Fruit fly (Drosophila melanogaster): ENCODE measurements around the gene beat-Ib.

The beat-Ib gene

DNA sequence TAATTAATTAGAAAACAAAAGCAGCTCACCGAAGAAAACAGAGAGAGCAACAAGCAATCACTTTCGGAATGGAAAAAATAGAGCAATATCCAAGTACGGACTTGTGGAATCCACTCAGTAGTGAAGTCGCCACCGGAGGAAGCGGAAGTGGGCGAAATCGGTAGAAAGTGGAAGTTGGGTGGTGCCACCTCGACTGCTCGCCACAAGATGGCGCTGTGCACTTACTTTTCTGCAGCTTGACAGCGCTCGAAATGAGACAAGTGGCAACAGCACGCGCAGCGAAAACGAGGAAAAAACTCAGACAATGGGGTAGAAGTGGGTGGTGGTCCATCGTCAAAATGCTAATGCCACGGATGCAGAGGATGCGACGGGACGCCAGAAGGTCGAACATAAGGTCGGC is 12.8 kb downstream of the beat-Ib start:
- TF ChIP-seq toe (GFP tag; optimal IDR thresholded peaks at IDR 0.05) (no peak), bab1 (GFP tag; optimal IDR thresholded peaks at IDR 0.05) (no peak), kay (GFP tag; ENCODE audit: borderline replicate concordance) (no peak), tj (GFP tag; optimal IDR thresholded peaks at IDR 0.05) (no peak), cic (GFP tag; optimal IDR thresholded peaks at IDR 0.05) (no peak), Mnt (GFP tag; optimal IDR thresholded peaks at IDR 0.05) (no peak), cnc (optimal IDR thresholded peaks at IDR 0.05) (no peak), Hr96 (GFP tag; optimal IDR thresholded peaks at IDR 0.05) (no peak), ovo (GFP tag; optimal IDR thresholded peaks at IDR 0.05) (no peak), CG11617 (GFP tag; optimal IDR thresholded peaks at IDR 0.05) (no peak), CG12768 (GFP tag; optimal IDR thresholded peaks at IDR 0.05) (no peak), CG33017 (tag; optimal IDR thresholded peaks at IDR 0.05) (no peak), Clk (GFP tag; optimal IDR thresholded peaks at IDR 0.05) (no peak), CG1620 (GFP tag; optimal IDR thresholded peaks at IDR 0.05) (no peak), pad (GFP tag; optimal IDR thresholded peaks at IDR 0.05) (no peak), CG14711 (tag; optimal IDR thresholded peaks at IDR 0.05) (no peak), CG7045 (GFP tag; optimal IDR thresholded peaks at IDR 0.05) (no peak), CG7101 (tag; optimal IDR thresholded peaks at IDR 0.05) (no peak), Crg-1 (GFP tag; optimal IDR thresholded peaks at IDR 0.05) (no peak), CG5204 (GFP tag; optimal IDR thresholded peaks at IDR 0.05) (no peak)

DNA sequence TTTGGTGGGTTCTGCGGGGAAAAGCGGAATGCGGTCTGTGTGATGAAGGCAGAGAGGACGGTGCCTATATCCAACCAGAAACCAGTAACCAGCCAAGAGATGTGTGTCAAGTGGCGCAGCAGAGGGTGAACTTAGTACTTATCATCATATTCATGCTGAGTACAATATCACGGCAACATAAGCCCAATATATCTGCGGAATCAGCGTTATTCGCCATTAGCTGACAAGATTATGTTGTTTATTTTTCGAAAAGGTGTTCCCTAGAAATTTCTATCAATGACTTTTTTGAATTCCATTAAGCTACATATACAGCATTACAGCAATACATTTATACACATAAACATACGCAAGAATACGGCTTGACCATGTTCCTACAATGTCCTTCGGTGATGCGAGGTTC is 21.1 kb downstream of the beat-Ib start, which contains the start of gene CG12448:
TSS of gene CG12448 (plus strand) at position 301 of the 400 bp plus-strand sequence.
- TF ChIP-seq pad (GFP tag; optimal IDR thresholded peaks at IDR 0.05), result no peak
- no peak for TF ChIP-seq toe (GFP tag; optimal IDR thresholded peaks at IDR 0.05)
- no peak for TF ChIP-seq CG14711 (tag; optimal IDR thresholded peaks at IDR 0.05)
- no peak for TF ChIP-seq CG7101 (tag; optimal IDR thresholded peaks at IDR 0.05)
- no peak for TF ChIP-seq CG33017 (tag; optimal IDR thresholded peaks at IDR 0.05)

DNA sequence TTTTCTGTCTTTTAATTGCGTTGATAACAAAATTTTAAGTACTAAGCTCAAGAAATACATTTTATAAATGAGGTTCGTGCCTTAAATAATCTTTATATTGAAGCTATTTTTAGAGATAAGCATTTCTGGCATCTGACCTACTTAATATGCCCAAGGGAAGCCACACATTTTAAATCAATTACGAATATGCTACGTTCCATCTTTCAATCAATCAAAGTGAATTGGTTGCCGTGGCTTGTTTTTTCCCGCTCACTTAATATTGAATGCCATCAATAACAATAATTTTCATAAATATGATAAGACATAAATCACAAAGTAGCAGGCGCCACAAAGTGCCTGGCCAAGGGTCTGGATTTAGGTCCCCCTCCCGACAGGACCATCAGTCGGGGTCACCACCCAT is 26.1 kb downstream of the beat-Ib start:
- TF ChIP-seq CG11617 (GFP tag; optimal IDR thresholded peaks at IDR 0.05) (no peak), CG7045 (GFP tag; optimal IDR thresholded peaks at IDR 0.05) (no peak), cic (GFP tag; optimal IDR thresholded peaks at IDR 0.05) (no peak)

- TF ChIP-seq CG12768 (GFP tag; optimal IDR thresholded peaks at IDR 0.05), result no peak
- TF ChIP-seq CG5204 (GFP tag; optimal IDR thresholded peaks at IDR 0.05), result no peak
- TF ChIP-seq bab1 (GFP tag; optimal IDR thresholded peaks at IDR 0.05), result no peak
- no peak for TF ChIP-seq CG7045 (GFP tag; optimal IDR thresholded peaks at IDR 0.05)
- no peak for TF ChIP-seq pad (GFP tag; optimal IDR thresholded peaks at IDR 0.05)
- no peak for TF ChIP-seq CG7101 (tag; optimal IDR thresholded peaks at IDR 0.05)
- no peak for TF ChIP-seq tj (GFP tag; optimal IDR thresholded peaks at IDR 0.05)
- TF ChIP-seq CG33017 (tag; optimal IDR thresholded peaks at IDR 0.05), result no peak
- TF ChIP-seq ovo (GFP tag; optimal IDR thresholded peaks at IDR 0.05), result no peak
- no peak for TF ChIP-seq CG1620 (GFP tag; optimal IDR thresholded peaks at IDR 0.05)
Observed at dm6 chr2L:15923095-15923494, 39.1 kb downstream of the beat-Ib start, which contains the start of gene CG4793. TSS of gene CG4793 (plus strand) at chr2L:15923395.

dm6 chr2L:15916588-15916987 is 45.6 kb downstream of the beat-Ib start, which contains the start of gene CG13244:
TSS of gene CG13244 (plus strand) at chr2L:15916888.
- no peak for TF ChIP-seq toe (GFP tag; optimal IDR thresholded peaks at IDR 0.05)
- no peak for TF ChIP-seq CG5204 (GFP tag; optimal IDR thresholded peaks at IDR 0.05)
- TF ChIP-seq CG14711 (tag; optimal IDR thresholded peaks at IDR 0.05), result no peak
- no peak for TF ChIP-seq CG7045 (GFP tag; optimal IDR thresholded peaks at IDR 0.05)
- TF ChIP-seq Clk (GFP tag; optimal IDR thresholded peaks at IDR 0.05), result no peak
- no peak for TF ChIP-seq CG11617 (GFP tag; optimal IDR thresholded peaks at IDR 0.05)
- no peak for TF ChIP-seq CG33017 (tag; optimal IDR thresholded peaks at IDR 0.05)
- TF ChIP-seq CG1620 (GFP tag; optimal IDR thresholded peaks at IDR 0.05), result no peak
- TF ChIP-seq Crg-1 (GFP tag; optimal IDR thresholded peaks at IDR 0.05), result no peak
- no peak for TF ChIP-seq CG12768 (GFP tag; optimal IDR thresholded peaks at IDR 0.05)
- no peak for TF ChIP-seq cic (GFP tag; optimal IDR thresholded peaks at IDR 0.05)
- no peak for TF ChIP-seq bab1 (GFP tag; optimal IDR thresholded peaks at IDR 0.05)
- TF ChIP-seq kay (GFP tag; ENCODE audit: borderline replicate concordance), result no peak
- no peak for TF ChIP-seq CG7101 (tag; optimal IDR thresholded peaks at IDR 0.05)
- TF ChIP-seq cnc (optimal IDR thresholded peaks at IDR 0.05), result no peak
- no peak for TF ChIP-seq pad (GFP tag; optimal IDR thresholded peaks at IDR 0.05)

dm6 chr2L:15913674-15914037 is 48.6 kb downstream of the beat-Ib start:
- TF ChIP-seq CG7045 (GFP tag; optimal IDR thresholded peaks at IDR 0.05), result no peak
- peak; percentile 83 for TF ChIP-seq tj (GFP tag; optimal IDR thresholded peaks at IDR 0.05)
- peak; percentile 36 for TF ChIP-seq bab1 (GFP tag; optimal IDR thresholded peaks at IDR 0.05)
- peak; percentile 14 for TF ChIP-seq cic (GFP tag; optimal IDR thresholded peaks at IDR 0.05)
- TF ChIP-seq CG1620 (GFP tag; optimal IDR thresholded peaks at IDR 0.05), result no peak

dm6 chr2L:15912901-15913673 is 49.1 kb downstream of the beat-Ib start:
- TF ChIP-seq tj (GFP tag; optimal IDR thresholded peaks at IDR 0.05) (no peak), CG33017 (tag; optimal IDR thresholded peaks at IDR 0.05) (peak; percentile 51), CG1620 (GFP tag; optimal IDR thresholded peaks at IDR 0.05) (no peak), ovo (GFP tag; optimal IDR thresholded peaks at IDR 0.05) (peak; percentile 99), CG11617 (GFP tag; optimal IDR thresholded peaks at IDR 0.05) (peak; percentile 63), pad (GFP tag; optimal IDR thresholded peaks at IDR 0.05) (peak; percentile 71), bab1 (GFP tag; optimal IDR thresholded peaks at IDR 0.05) (no peak), toe (GFP tag; optimal IDR thresholded peaks at IDR 0.05) (peak; percentile 39), CG7045 (GFP tag; optimal IDR thresholded peaks at IDR 0.05) (peak; percentile 43), kay (GFP tag; ENCODE audit: borderline replicate concordance) (peak; percentile 77), CG5204 (GFP tag; optimal IDR thresholded peaks at IDR 0.05) (no peak), cic (GFP tag; optimal IDR thresholded peaks at IDR 0.05) (peak; percentile 90), Crg-1 (GFP tag; optimal IDR thresholded peaks at IDR 0.05) (no peak), Clk (GFP tag; optimal IDR thresholded peaks at IDR 0.05) (no peak), CG14711 (tag; optimal IDR thresholded peaks at IDR 0.05) (peak; percentile 57), Hr96 (GFP tag; optimal IDR thresholded peaks at IDR 0.05) (no peak), CG7101 (tag; optimal IDR thresholded peaks at IDR 0.05) (peak; percentile 49), cnc (optimal IDR thresholded peaks at IDR 0.05) (no peak), Mnt (GFP tag; optimal IDR thresholded peaks at IDR 0.05) (peak; percentile 93), CG12768 (GFP tag; optimal IDR thresholded peaks at IDR 0.05) (no peak)
